Fruit fly (Drosophila melanogaster): ENCODE data around the gene Rsf1.

Gene Rsf1

DNA sequence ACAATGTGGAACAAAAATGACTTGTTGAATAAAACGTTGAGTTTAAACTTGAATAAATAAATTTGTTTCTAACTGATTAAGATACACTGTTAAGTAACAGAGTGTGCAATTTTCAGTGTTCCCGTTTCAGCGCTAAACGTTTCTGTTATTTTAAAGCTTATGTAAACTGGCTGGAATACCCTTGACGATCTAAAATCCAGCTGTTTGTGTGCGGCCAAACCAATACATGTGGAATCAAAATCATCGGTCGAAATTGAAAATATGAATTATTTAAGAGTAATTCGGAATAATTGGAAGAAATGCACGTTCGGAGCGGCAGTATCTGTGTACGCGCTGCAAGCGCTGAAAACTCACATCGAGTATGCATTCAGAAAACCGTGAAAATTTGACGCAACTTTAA lies 6.5 kb upstream of the Rsf1 start, which contains the start of gene Mulk (continued):
- TF ChIP-seq CG1603 (tag; optimal IDR thresholded peaks at IDR 0.05) (peak; percentile 95), HLH3B (GFP tag; IDR thresholded peaks at IDR 0.05) (no peak), da (GFP tag; optimal IDR thresholded peaks at IDR 0.05) (no peak), Hr39 (optimal IDR thresholded peaks at IDR 0.05) (no peak), CG18619 (GFP tag; optimal IDR thresholded peaks at IDR 0.05) (no peak), Xrp1 (GFP tag; IDR thresholded peaks at IDR 0.05) (no peak), CG4617 (GFP tag; optimal IDR thresholded peaks at IDR 0.05; ENCODE audit: borderline replicate concordance) (peak; percentile 5), CG7271 (tag; optimal IDR thresholded peaks at IDR 0.05) (no peak), CG42726 (GFP tag; IDR thresholded peaks at IDR 0.05; ENCODE audit: partially characterized antibody) (no peak), fd64A (GFP tag; optimal IDR thresholded peaks at IDR 0.05) (no peak), Trl (optimal IDR thresholded peaks at IDR 0.05) (no peak), Trl (GFP tag; optimal IDR thresholded peaks at IDR 0.05) (no peak), CG31365 (tag; optimal IDR thresholded peaks at IDR 0.05) (no peak), Jarid2 (GFP tag; optimal IDR thresholded peaks at IDR 0.05) (no peak), unpg (GFP tag; optimal IDR thresholded peaks at IDR 0.05) (no peak), Hmx (GFP tag; optimal IDR thresholded peaks at IDR 0.05) (no peak), Xbp1 (GFP tag; optimal IDR thresholded peaks at IDR 0.05) (no peak), twi (tag; optimal IDR thresholded peaks at IDR 0.05) (no peak), CG8924 (tag; optimal IDR thresholded peaks at IDR 0.05) (no peak), Chrac-16 (GFP tag; optimal IDR thresholded peaks at IDR 0.05) (no peak), NC2β (GFP tag; optimal IDR thresholded peaks at IDR 0.05) (no peak), CG10462 (GFP tag; optimal IDR thresholded peaks at IDR 0.05) (no peak), YL-1 (GFP tag; optimal IDR thresholded peaks at IDR 0.05) (peak; percentile 29), D (optimal IDR thresholded peaks at IDR 0.05) (no peak), D (GFP tag; optimal IDR thresholded peaks at IDR 0.05) (no peak), lola (GFP tag; optimal IDR thresholded peaks at IDR 0.05) (no peak), CG8281 (tag; optimal IDR thresholded peaks at IDR 0.05) (no peak), CG8359 (GFP tag; optimal IDR thresholded peaks at IDR 0.05; ENCODE audit: borderline replicate concordance) (no peak), disco-r (GFP tag; optimal IDR thresholded peaks at IDR 0.05) (no peak), sr (GFP tag; IDR thresholded peaks at IDR 0.05) (no peak), NC2α (GFP tag; optimal IDR thresholded peaks at IDR 0.05) (no peak), wdn (GFP tag; IDR thresholded peaks at IDR 0.05) (no peak), ewg (GFP tag; optimal IDR thresholded peaks at IDR 0.05) (no peak), Deaf1 (tag; optimal IDR thresholded peaks at IDR 0.05) (no peak), Aef1 (GFP tag; IDR thresholded peaks at IDR 0.05) (no peak), cg (GFP tag; optimal IDR thresholded peaks at IDR 0.05) (peak; percentile 72), B-H2 (GFP tag; optimal IDR thresholded peaks at IDR 0.05) (no peak), Oaz (GFP tag; IDR thresholded peaks at IDR 0.05) (no peak), Dp (GFP tag; optimal IDR thresholded peaks at IDR 0.05) (no peak), CG6175 (GFP tag; IDR thresholded peaks at IDR 0.05) (no peak), BtbVII (GFP tag; optimal IDR thresholded peaks at IDR 0.05) (no peak), schlank (tag; optimal IDR thresholded peaks at IDR 0.05) (no peak), CG2202 (tag; optimal IDR thresholded peaks at IDR 0.05) (no peak), CG7357 (GFP tag; IDR thresholded peaks at IDR 0.05) (no peak), Camta (GFP tag; optimal IDR thresholded peaks at IDR 0.05) (no peak), Elba2 (GFP tag; optimal IDR thresholded peaks at IDR 0.05) (no peak), CG14441 (GFP tag; IDR thresholded peaks at IDR 0.05) (no peak), tap (tag; optimal IDR thresholded peaks at IDR 0.05) (no peak), nom (GFP tag; optimal IDR thresholded peaks at IDR 0.05) (no peak), Hsf (GFP tag; optimal IDR thresholded peaks at IDR 0.05) (no peak), ab (GFP tag; optimal IDR thresholded peaks at IDR 0.05) (no peak), exex (tag; optimal IDR thresholded peaks at IDR 0.05) (no peak), ase (GFP tag; IDR thresholded peaks at IDR 0.05) (no peak)

All from whole organism, embryonic.